Fruit fly (Drosophila melanogaster): ENCODE data around the gene Boh2.
A peak's percentile ranks its signal among the peaks of the same experiment; 100 is the strongest.

The Boh2 gene

dm6 chr2L:11184144-11184543 is 5.3 kb downstream of the Boh2 start:
- TF ChIP-seq Abd-B (GFP tag; optimal IDR thresholded peaks at IDR 0.05) (no peak), Mio (GFP tag; optimal IDR thresholded peaks at IDR 0.05) (peak; percentile 10), sv (GFP tag; optimal IDR thresholded peaks at IDR 0.05) (no peak), Vsx2 (GFP tag; optimal IDR thresholded peaks at IDR 0.05; ENCODE audit: partially characterized antibody) (no peak), Hr83 (GFP tag; optimal IDR thresholded peaks at IDR 0.05; ENCODE audit: poor library complexity, severe bottlenecking) (no peak), Sp1 (GFP tag; optimal IDR thresholded peaks at IDR 0.05) (peak; percentile 81), sage (GFP tag; optimal IDR thresholded peaks at IDR 0.05) (no peak), jim (GFP tag; optimal IDR thresholded peaks at IDR 0.05) (no peak), Myc (optimal IDR thresholded peaks at IDR 0.05) (no peak), CG32264 (GFP tag; optimal IDR thresholded peaks at IDR 0.05) (peak; percentile 62), Hr78 (GFP tag; optimal IDR thresholded peaks at IDR 0.05) (no peak), usp (GFP tag; optimal IDR thresholded peaks at IDR 0.05) (no peak), Hnf4 (GFP tag; optimal IDR thresholded peaks at IDR 0.05) (peak; percentile 85), tai (GFP tag; optimal IDR thresholded peaks at IDR 0.05) (no peak), HLH106 (tag; optimal IDR thresholded peaks at IDR 0.05) (peak; percentile 73), CG9705 (GFP tag; optimal IDR thresholded peaks at IDR 0.05) (no peak), lola (GFP tag; optimal IDR thresholded peaks at IDR 0.05) (no peak), CrebA (GFP tag; optimal IDR thresholded peaks at IDR 0.05; ENCODE audit: borderline replicate concordance) (no peak), Jra (GFP tag; optimal IDR thresholded peaks at IDR 0.05) (peak; percentile 62), woc (GFP tag; optimal IDR thresholded peaks at IDR 0.05) (peak; percentile 78), dmrt93B (GFP tag; optimal IDR thresholded peaks at IDR 0.05) (peak; percentile 45), dl (GFP tag; optimal IDR thresholded peaks at IDR 0.05; ENCODE audit: insufficient read depth in 1 of 2, partially characterized antibody in 2 of 2) (no peak), N (GFP tag; optimal IDR thresholded peaks at IDR 0.05) (no peak), Dif (GFP tag; optimal IDR thresholded peaks at IDR 0.05; ENCODE audit: partially characterized antibody) (no peak), rgr (GFP tag; optimal IDR thresholded peaks at IDR 0.05) (peak; percentile 85), dsf (GFP tag; optimal IDR thresholded peaks at IDR 0.05; ENCODE audit: borderline replicate concordance) (no peak), br (GFP tag; optimal IDR thresholded peaks at IDR 0.05) (peak; percentile 81), foxo (GFP tag; optimal IDR thresholded peaks at IDR 0.05) (peak in 1 of 2 experiments; percentile 89), brk (GFP tag; optimal IDR thresholded peaks at IDR 0.05) (peak; percentile 75), Dfd (GFP tag; optimal IDR thresholded peaks at IDR 0.05) (no peak), psq (GFP tag; optimal IDR thresholded peaks at IDR 0.05) (peak; percentile 70), fru (GFP tag; optimal IDR thresholded peaks at IDR 0.05) (peak; percentile 89), ey (GFP tag; optimal IDR thresholded peaks at IDR 0.05) (peak; percentile 84), pan (optimal IDR thresholded peaks at IDR 0.05) (no peak), h (GFP tag; optimal IDR thresholded peaks at IDR 0.05) (peak; percentile 88), GATAd (GFP tag; optimal IDR thresholded peaks at IDR 0.05) (no peak), Rel (GFP tag; optimal IDR thresholded peaks at IDR 0.05) (no peak), Rel (tag; optimal IDR thresholded peaks at IDR 0.05) (no peak), OdsH (GFP tag; optimal IDR thresholded peaks at IDR 0.05) (peak; percentile 80)

- TF ChIP-seq Rel (GFP tag; optimal IDR thresholded peaks at IDR 0.05): no peak
- TF ChIP-seq Rel (tag; optimal IDR thresholded peaks at IDR 0.05): no peak
- no peak for TF ChIP-seq CG32264 (GFP tag; optimal IDR thresholded peaks at IDR 0.05)
- no peak for TF ChIP-seq sage (GFP tag; optimal IDR thresholded peaks at IDR 0.05)
- no peak for TF ChIP-seq CG9705 (GFP tag; optimal IDR thresholded peaks at IDR 0.05)
- TF ChIP-seq CrebA (GFP tag; optimal IDR thresholded peaks at IDR 0.05; ENCODE audit: borderline replicate concordance): no peak
- no peak for TF ChIP-seq dmrt93B (GFP tag; optimal IDR thresholded peaks at IDR 0.05)
- no peak for TF ChIP-seq brk (GFP tag; optimal IDR thresholded peaks at IDR 0.05)
- TF ChIP-seq Myc (optimal IDR thresholded peaks at IDR 0.05): no peak
- TF ChIP-seq Dfd (GFP tag; optimal IDR thresholded peaks at IDR 0.05): no peak
- TF ChIP-seq h (GFP tag; optimal IDR thresholded peaks at IDR 0.05): no peak
- TF ChIP-seq Hnf4 (GFP tag; optimal IDR thresholded peaks at IDR 0.05): no peak
- TF ChIP-seq pan (optimal IDR thresholded peaks at IDR 0.05): no peak
- TF ChIP-seq dsf (GFP tag; optimal IDR thresholded peaks at IDR 0.05; ENCODE audit: borderline replicate concordance): no peak
- no peak for TF ChIP-seq usp (GFP tag; optimal IDR thresholded peaks at IDR 0.05)
- TF ChIP-seq Vsx2 (GFP tag; optimal IDR thresholded peaks at IDR 0.05; ENCODE audit: partially characterized antibody): no peak
- no peak for TF ChIP-seq OdsH (GFP tag; optimal IDR thresholded peaks at IDR 0.05)
- TF ChIP-seq sv (GFP tag; optimal IDR thresholded peaks at IDR 0.05): no peak
- TF ChIP-seq Hr83 (GFP tag; optimal IDR thresholded peaks at IDR 0.05; ENCODE audit: poor library complexity, severe bottlenecking): no peak
These were observed 9.7 kb downstream of the Boh2 start for dm6 chr2L:11188395-11189115.

Measured in whole organism, wandering third instar larva.